Worm (Caenorhabditis elegans): Measurements from ENCODE around the gene tth-1.

- TF ChIP-seq gmeb-1 (tag; optimal IDR thresholded peaks at IDR 0.05), result no peak
- TF ChIP-seq nhr-11 (tag; optimal IDR thresholded peaks at IDR 0.05), result no peak
- TF ChIP-seq nhr-237 (tag; optimal IDR thresholded peaks at IDR 0.05), result no peak
- no peak for TF ChIP-seq lsy-2 (tag; optimal IDR thresholded peaks at IDR 0.05)
- no peak for TF ChIP-seq mdl-1 (tag; optimal IDR thresholded peaks at IDR 0.05)
- no peak for TF ChIP-seq lin-39 (tag; optimal IDR thresholded peaks at IDR 0.05)
These were observed 29.3 kb downstream of the tth-1 start for ce11 chrX:8394279-8394678.

Measured in whole organism, L2 larva.